Worm (Caenorhabditis elegans): ENCODE results near the gene npr-6.

- TF ChIP-seq lin-35 (GFP tag; optimal IDR thresholded peaks at IDR 0.05) = no peak
- no peak for TF ChIP-seq atf-7 (tag; optimal IDR thresholded peaks at IDR 0.05)
- no peak for TF ChIP-seq unc-130 (GFP tag; optimal IDR thresholded peaks at IDR 0.05)
- no peak for TF ChIP-seq F33H1.4 (GFP tag; IDR thresholded peaks at IDR 0.05)
- TF ChIP-seq bed-1 (GFP tag; IDR thresholded peaks at IDR 0.05) = no peak
- no peak for TF ChIP-seq dpl-1 (GFP tag; optimal IDR thresholded peaks at IDR 0.05)
- no peak for TF ChIP-seq akir-1 (GFP tag; optimal IDR thresholded peaks at IDR 0.05)
These were observed 32.0 kb upstream of the npr-6 start, which contains the start of gene R07E3.6 for ce11 chrX:10317565-10317964.

Measured in whole organism, young adult.